Worm (Caenorhabditis elegans) whole organism, L3 larva: ENCODE measurements around the gene hda-4.

ENCODE experiments used
- R02D3.7 ChIP-seq: fragments of 150-350 bp; optimal IDR thresholded peaks from 2 replicates; lab custom pipeline; 2014; ENCODE audit warnings: missing biosample characterization, missing genetic modification characterization
- aly-2 ChIP-seq: fragments of 150-350 bp; optimal IDR thresholded peaks from 2 replicates; lab custom pipeline; 2014; ENCODE audit warnings: missing biosample characterization, missing genetic modification characterization
- ceh-16 ChIP-seq: sonication (generic microtip); optimal IDR thresholded peaks from 2 replicates; lab custom pipeline; 2017; ENCODE audit warnings: missing biosample characterization, missing genetic modification characterization
- egl-27 ChIP-seq: sonication (generic microtip); optimal IDR thresholded peaks from 4 replicates; lab custom pipeline; 2017; ENCODE audit warnings: missing biosample characterization, missing genetic modification reagents, missing genetic modification characterization
- elt-3 ChIP-seq, 3 experiments: fragments of 150-350 bp in 1 of 3; sonication (generic microtip) in 2 of 3; optimal IDR thresholded peaks; 2 replicates in 2 of 3; 4 replicates in 1 of 3; lab custom pipeline; 2014 to 2017; ENCODE audit warnings: missing biosample characterization in 3 of 3, missing genetic modification characterization in 3 of 3
- fkh-10 ChIP-seq: sonication (generic microtip); optimal IDR thresholded peaks from 2 replicates; lab custom pipeline; 2017; ENCODE audit warnings: missing biosample characterization, missing genetic modification reagents, missing genetic modification characterization
- nhr-12 ChIP-seq: fragments of 150-350 bp; optimal IDR thresholded peaks from 2 replicates; lab custom pipeline; 2014; ENCODE audit warnings: missing biosample characterization, missing genetic modification characterization
- pha-4 ChIP-seq: fragments of 150-350 bp; optimal IDR thresholded peaks from 2 replicates; lab custom pipeline; 2014; ENCODE audit warnings: missing biosample characterization, missing genetic modification reagents, missing genetic modification characterization
- snpc-4 ChIP-seq: fragments of 150-350 bp; optimal IDR thresholded peaks from 2 replicates; lab custom pipeline; 2014; ENCODE audit warnings: missing biosample characterization, missing genetic modification characterization
- tbx-2 ChIP-seq: sonication (generic microtip); optimal IDR thresholded peaks from 2 replicates; lab custom pipeline; 2016; ENCODE audit warnings: mild to moderate bottlenecking, missing genetic modification characterization, missing compliant biosample characterization
- unc-62 ChIP-seq: fragments of 150-350 bp; sonication (generic microtip); optimal IDR thresholded peaks from 4 replicates; lab custom pipeline; 2014; ENCODE audit warnings: missing biosample characterization, missing genetic modification reagents, missing genetic modification characterization
- zag-1 ChIP-seq: fragments of 150-350 bp; optimal IDR thresholded peaks from 2 replicates; lab custom pipeline; 2014; ENCODE audit warnings: missing biosample characterization, missing genetic modification characterization
- ztf-4 ChIP-seq: fragments of 150-350 bp; optimal IDR thresholded peaks from 2 replicates; lab custom pipeline; 2014; ENCODE audit warnings: missing biosample characterization, missing genetic modification characterization

DNA sequence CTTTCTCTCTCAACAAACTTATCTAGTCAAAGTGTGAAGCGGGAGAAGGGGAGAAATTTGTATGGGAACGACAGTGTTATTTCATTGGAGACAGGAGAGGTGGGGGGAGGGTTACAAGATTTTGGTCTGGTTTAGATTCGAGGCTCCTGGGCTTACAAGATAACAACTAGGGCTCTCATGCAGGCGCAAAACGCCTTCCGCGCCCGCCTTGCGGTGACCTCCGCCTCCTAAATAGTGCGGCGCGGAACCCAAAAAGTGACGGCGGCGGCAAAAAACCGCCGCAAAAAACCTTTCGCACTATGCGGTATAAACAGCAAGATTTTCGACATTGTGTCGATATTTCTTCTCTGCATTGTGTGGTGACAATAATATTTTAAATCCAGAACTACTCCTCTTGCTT is 13.4 kb upstream of the hda-4 start:
- TF ChIP-seq R02D3.7 (tag; lab: Kevin White, UChicago) (no peak), egl-27 (no peak), unc-62 (GFP tag; lab: Kevin White, UChicago) (no peak), zag-1 (no peak), elt-3 (tag; optimal IDR thresholded peaks at IDR 0.05; lab: Kevin White, UChicago) (no peak), ceh-16 (tag; lab: Kevin White, UChicago) (no peak), snpc-4 (tag; lab: Kevin White, UChicago) (no peak), ztf-4 (tag; lab: Kevin White, UChicago) (no peak), aly-2 (tag; lab: Kevin White, UChicago) (no peak), pha-4 (tag; lab: Kevin White, UChicago) (no peak), nhr-12 (tag; lab: Kevin White, UChicago) (no peak), tbx-2 (tag; lab: Kevin White, UChicago) (no peak), fkh-10 (GFP tag; lab: Kevin White, UChicago) (no peak)
